Worm (Caenorhabditis elegans) whole organism, mixed stage, embryonic: ENCODE data around the gene C16C8.26.

Source experiments
- M03D4.4 ChIP-seq: sonication (generic microtip); optimal IDR thresholded peaks from 2 replicates; lab custom pipeline; 2017; ENCODE audit warnings: mild to moderate bottlenecking, missing genetic modification characterization, missing compliant biosample characterization
- bed-3 ChIP-seq: fragments of 200-800 bp; sonication (Bioruptor generic); optimal IDR thresholded peaks from 3 replicates; lab custom pipeline; 2018; ENCODE audit warnings: mild to moderate bottlenecking, missing genetic modification characterization, moderate library complexity, missing compliant biosample characterization
- blmp-1 ChIP-seq: fragments of 150-350 bp; optimal IDR thresholded peaks from 2 replicates; lab custom pipeline; 2014; ENCODE audit warnings: missing biosample characterization, missing genetic modification characterization
- ceh-39 ChIP-seq: fragments of 150-350 bp; optimal IDR thresholded peaks from 2 replicates; lab custom pipeline; 2014; ENCODE audit warnings: missing biosample characterization, missing genetic modification characterization
- ceh-43 ChIP-seq: fragments of 200-800 bp; sonication (Bioruptor generic); optimal IDR thresholded peaks from 2 replicates; lab custom pipeline; 2018; ENCODE audit warnings: mild to moderate bottlenecking, missing genetic modification characterization, moderate library complexity, missing compliant biosample characterization
- ceh-83 ChIP-seq: fragments of 200-800 bp; sonication (Bioruptor generic); optimal IDR thresholded peaks from 2 replicates; lab custom pipeline; 2018; ENCODE audit warnings: mild to moderate bottlenecking, missing genetic modification characterization, missing compliant biosample characterization
- ces-1 ChIP-seq: fragments of 150-350 bp; optimal IDR thresholded peaks from 2 replicates; lab custom pipeline; 2014; ENCODE audit warnings: missing biosample characterization, missing genetic modification reagents, missing genetic modification characterization
- cnd-1 ChIP-seq: fragments of 200-800 bp; sonication (Bioruptor generic); optimal IDR thresholded peaks from 2 replicates; lab custom pipeline; 2018; ENCODE audit warnings: mild to moderate bottlenecking, missing genetic modification characterization, missing compliant biosample characterization
- drap-1 ChIP-seq: fragments of 200-800 bp; sonication (Bioruptor generic); optimal IDR thresholded peaks from 3 replicates; lab custom pipeline; 2018; ENCODE audit warnings: mild to moderate bottlenecking, missing genetic modification characterization, missing compliant biosample characterization
- elt-1 ChIP-seq: sonication (generic microtip); optimal IDR thresholded peaks from 2 replicates; lab custom pipeline; 2017; ENCODE audit warnings: missing genetic modification characterization, mild to moderate bottlenecking, missing compliant biosample characterization, antibody characterized with exemption, moderate library complexity, borderline replicate concordance; ENCODE audit not compliant: insufficient read depth
- elt-3 ChIP-seq: fragments of 150-350 bp; optimal IDR thresholded peaks from 2 replicates; lab custom pipeline; 2014; ENCODE audit warnings: missing biosample characterization, missing genetic modification characterization
- flh-1 ChIP-seq: fragments of 200-800 bp; sonication (Bioruptor generic); optimal IDR thresholded peaks from 2 replicates; lab custom pipeline; 2018; ENCODE audit warnings: mild to moderate bottlenecking, missing genetic modification characterization, moderate library complexity, missing compliant biosample characterization
- ham-2 ChIP-seq: fragments of 200-800 bp; sonication (Bioruptor generic); optimal IDR thresholded peaks from 2 replicates; lab custom pipeline; 2018; ENCODE audit warnings: mild to moderate bottlenecking, missing genetic modification characterization, missing compliant biosample characterization
- hlh-1 ChIP-seq: fragments of 150-350 bp; optimal IDR thresholded peaks from 2 replicates; lab custom pipeline; 2014; ENCODE audit warnings: missing biosample characterization, missing genetic modification reagents, missing genetic modification characterization
- lin-13 ChIP-seq: fragments of 150-350 bp; optimal IDR thresholded peaks from 2 replicates; lab custom pipeline; 2014; ENCODE audit warnings: missing biosample characterization, missing genetic modification characterization
- lin-32 ChIP-seq: fragments of 200-800 bp; sonication (Bioruptor generic); optimal IDR thresholded peaks from 2 replicates; lab custom pipeline; 2018; ENCODE audit warnings: mild to moderate bottlenecking, missing genetic modification characterization, missing compliant biosample characterization
- lsy-2 ChIP-seq: fragments of 150-350 bp; optimal IDR thresholded peaks from 2 replicates; lab custom pipeline; 2014; ENCODE audit warnings: missing biosample characterization, missing genetic modification characterization
- mab-5 ChIP-seq: fragments of 150-350 bp; optimal IDR thresholded peaks from 2 replicates; lab custom pipeline; 2014; ENCODE audit warnings: missing biosample characterization, missing genetic modification characterization
- mep-1 ChIP-seq: fragments of 150-350 bp; optimal IDR thresholded peaks from 2 replicates; lab custom pipeline; 2017; ENCODE audit warnings: missing biosample characterization, missing genetic modification reagents, missing genetic modification characterization, inconsistent platforms
- mls-2 ChIP-seq: sonication (generic microtip); optimal IDR thresholded peaks from 2 replicates; lab custom pipeline; 2016; ENCODE audit warnings: mild to moderate bottlenecking, missing genetic modification characterization, moderate library complexity, missing compliant biosample characterization
- nhr-12 ChIP-seq: fragments of 150-350 bp; optimal IDR thresholded peaks from 2 replicates; lab custom pipeline; 2014; ENCODE audit warnings: missing biosample characterization, missing genetic modification characterization
- nhr-2 ChIP-seq: fragments of 150-350 bp; optimal IDR thresholded peaks from 2 replicates; lab custom pipeline; 2014; ENCODE audit warnings: missing biosample characterization, missing genetic modification characterization
- nhr-237 ChIP-seq: fragments of 150-350 bp; optimal IDR thresholded peaks from 2 replicates; lab custom pipeline; 2014; ENCODE audit warnings: missing biosample characterization, missing genetic modification characterization
- nhr-28 ChIP-seq: fragments of 150-350 bp; optimal IDR thresholded peaks from 2 replicates; lab custom pipeline; 2014; ENCODE audit warnings: missing biosample characterization, missing genetic modification characterization
- nhr-76 ChIP-seq: sonication (generic microtip); optimal IDR thresholded peaks from 2 replicates; lab custom pipeline; 2017; ENCODE audit warnings: missing biosample characterization, missing genetic modification characterization
- pha-4 ChIP-seq: fragments of 150-350 bp; optimal IDR thresholded peaks from 2 replicates; lab custom pipeline; 2018; ENCODE audit warnings: missing biosample characterization, missing genetic modification reagents, missing genetic modification characterization
- sem-2 ChIP-seq: fragments of 200-800 bp; sonication (Bioruptor generic); optimal IDR thresholded peaks from 2 replicates; lab custom pipeline; 2018; ENCODE audit warnings: mild to moderate bottlenecking, missing genetic modification characterization, missing compliant biosample characterization
- snpc-4 ChIP-seq: fragments of 150-350 bp; optimal IDR thresholded peaks from 2 replicates; lab custom pipeline; 2014; ENCODE audit warnings: missing biosample characterization, missing genetic modification characterization
- sptf-1 ChIP-seq: sonication (generic microtip); optimal IDR thresholded peaks from 2 replicates; lab custom pipeline; 2017; ENCODE audit warnings: mild to moderate bottlenecking, missing genetic modification characterization, moderate library complexity, missing compliant biosample characterization
- tbx-8 ChIP-seq: fragments of 200-800 bp; sonication (Bioruptor generic); optimal IDR thresholded peaks from 2 replicates; lab custom pipeline; 2018; ENCODE audit warnings: mild to moderate bottlenecking, missing genetic modification characterization, moderate library complexity, missing compliant biosample characterization
- unc-120 ChIP-seq: sonication (generic microtip); optimal IDR thresholded peaks from 2 replicates; lab custom pipeline; 2017; ENCODE audit warnings: missing genetic modification characterization, missing compliant biosample characterization; ENCODE audit not compliant: poor library complexity, severe bottlenecking
- unc-39 ChIP-seq: fragments of 150-350 bp; optimal IDR thresholded peaks from 2 replicates; lab custom pipeline; 2014; ENCODE audit warnings: missing biosample characterization, missing genetic modification characterization
- unc-62 ChIP-seq: fragments of 150-350 bp; optimal IDR thresholded peaks from 2 replicates; lab custom pipeline; 2014; ENCODE audit warnings: missing biosample characterization, missing genetic modification reagents, missing genetic modification characterization
- zip-8 ChIP-seq: fragments of 150-350 bp; optimal IDR thresholded peaks from 2 replicates; lab custom pipeline; 2014; ENCODE audit warnings: missing biosample characterization, missing genetic modification characterization
- ztf-11 ChIP-seq: fragments of 150-350 bp; optimal IDR thresholded peaks from 2 replicates; lab custom pipeline; 2014; ENCODE audit warnings: missing biosample characterization, missing genetic modification characterization

The C16C8.26 gene

DNA sequence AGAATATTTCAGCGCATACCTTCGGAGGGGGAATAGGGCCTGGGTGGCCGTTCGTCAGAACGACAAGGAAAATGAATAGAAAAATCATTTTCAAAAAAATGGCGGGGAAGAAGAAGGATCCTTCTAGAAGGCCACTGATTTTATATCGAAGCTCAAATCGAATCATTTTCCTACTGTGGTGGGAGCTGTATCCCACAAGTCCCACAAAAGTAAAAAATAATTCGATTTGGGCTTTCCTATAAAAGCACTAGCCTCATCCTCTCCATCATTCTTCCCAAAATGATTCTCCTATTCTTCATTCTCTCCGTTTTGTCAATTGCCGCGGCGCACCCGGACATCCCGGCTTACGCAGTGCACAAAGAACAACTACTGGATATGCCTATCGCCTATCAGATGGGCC is at the start of gene C16C8.26, which contains the start of gene C16C8.19:
TSS of gene C16C8.26 (minus strand) at position 101 of the 400 bp plus-strand sequence.
TSS of gene C16C8.19 (plus strand) at position 279 of the 400 bp plus-strand sequence.
- TF ChIP-seq hlh-1 (no peak), ztf-11 (no peak), nhr-2 (tag; lab: Kevin White, UChicago) (no peak), ceh-83 (GFP tag; lab: Kevin White, UChicago) (no peak), zip-8 (no peak), nhr-28 (tag; lab: Kevin White, UChicago) (no peak), lin-13 (tag; lab: Kevin White, UChicago) (no peak), bed-3 (GFP tag; lab: Kevin White, UChicago) (no peak), nhr-12 (tag; lab: Kevin White, UChicago) (no peak), blmp-1 (no peak), cnd-1 (no peak), sptf-1 (no peak), mab-5 (tag; lab: Kevin White, UChicago) (no peak), unc-39 (tag; lab: Kevin White, UChicago) (no peak), unc-62 (GFP tag; lab: Kevin White, UChicago) (no peak), mep-1 (no peak)

DNA sequence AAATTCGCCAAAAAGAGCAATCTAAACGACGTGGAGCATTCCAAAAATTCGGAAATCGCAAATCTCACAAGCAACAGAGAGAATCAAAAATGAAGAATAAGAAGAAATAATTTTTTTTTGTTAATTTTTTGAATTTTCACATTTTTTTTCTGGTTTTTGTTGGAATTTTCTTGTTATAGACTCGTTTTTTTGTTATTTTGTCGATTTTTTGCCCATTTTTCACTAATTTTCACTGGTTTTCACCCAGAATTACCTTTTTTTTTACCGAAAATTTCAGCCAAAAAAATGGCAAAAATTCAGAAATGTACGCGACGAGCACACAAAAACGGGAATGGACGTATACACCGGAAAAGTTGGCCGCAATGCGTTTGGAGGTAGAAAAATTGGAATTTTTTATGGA is 46.6 kb upstream of the C16C8.26 start, which contains the start of gene cyh-1:
TSS of gene cyh-1 (plus strand) at position 301 of the 400 bp plus-strand sequence.
- TF ChIP-seq mls-2 (tag; lab: Kevin White, UChicago) (no peak), blmp-1 (no peak), nhr-76 (tag; lab: Kevin White, UChicago) (no peak), ham-2 (GFP tag; lab: Kevin White, UChicago) (no peak), tbx-8 (GFP tag; lab: Kevin White, UChicago) (no peak), flh-1 (no peak), ceh-83 (GFP tag; lab: Kevin White, UChicago) (no peak), unc-39 (tag; lab: Kevin White, UChicago) (no peak), ces-1 (no peak), nhr-237 (no peak), nhr-2 (tag; lab: Kevin White, UChicago) (no peak), sptf-1 (no peak), ztf-11 (no peak), nhr-12 (tag; lab: Kevin White, UChicago) (no peak)

DNA sequence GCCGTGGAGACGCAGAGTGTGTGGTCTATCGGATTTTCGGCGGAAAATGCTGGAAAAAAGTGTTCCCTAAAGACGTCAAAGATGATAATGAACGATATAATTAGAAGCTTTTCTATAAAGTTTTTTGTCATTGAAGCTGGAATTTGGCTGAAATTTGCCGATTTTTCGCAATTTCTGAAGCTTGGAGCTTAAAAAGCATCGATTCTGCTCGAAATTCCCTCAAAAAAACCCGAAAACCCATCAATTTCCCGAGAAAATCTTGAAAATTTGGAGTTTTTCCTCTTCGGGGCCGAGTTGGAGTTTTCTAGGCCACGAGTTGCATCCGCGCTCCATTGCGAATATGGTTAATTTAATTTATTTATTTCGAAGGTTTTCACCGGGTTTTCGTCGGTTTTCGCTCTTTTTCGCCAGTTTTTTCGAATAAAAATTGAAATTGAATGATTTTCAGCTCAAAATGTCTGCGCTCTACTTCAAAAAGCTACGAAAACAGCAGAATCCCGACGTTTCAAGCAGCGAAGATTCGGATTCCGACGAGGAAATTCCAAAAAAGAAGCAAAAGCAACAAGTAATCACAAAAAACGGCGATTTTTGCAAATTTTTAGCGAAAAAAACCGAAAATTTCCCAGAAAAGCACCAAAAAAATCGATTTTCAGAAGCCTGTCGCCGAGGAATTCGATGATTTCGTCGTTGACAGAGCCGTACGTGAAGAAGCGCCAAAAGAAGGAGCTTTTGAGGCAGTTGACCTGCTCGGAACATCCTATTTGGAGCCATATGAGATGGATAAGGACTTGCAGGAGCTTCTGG is 44.6 kb upstream of the C16C8.26 start, which contains the start of the genes col-71 and Y49F6B.2:
TSS of gene col-71 (minus strand) at position 51 of the 804 bp plus-strand sequence.
TSS of gene Y49F6B.2 (plus strand) at position 449 of the 804 bp plus-strand sequence.
- TF ChIP-seq blmp-1: no peak
- peak; percentile 46 for TF ChIP-seq nhr-237
- TF ChIP-seq zip-8: no peak
- TF ChIP-seq lin-32 (GFP tag; lab: Kevin White, UChicago): no peak
- TF ChIP-seq ceh-43 (GFP tag; lab: Kevin White, UChicago): peak; percentile 5
- no peak for TF ChIP-seq ham-2 (GFP tag; lab: Kevin White, UChicago)
- no peak for TF ChIP-seq flh-1
- peak; percentile 73 for TF ChIP-seq lin-13 (tag; lab: Kevin White, UChicago)
- TF ChIP-seq mab-5 (tag; lab: Kevin White, UChicago): peak; percentile 65
- TF ChIP-seq tbx-8 (GFP tag; lab: Kevin White, UChicago): peak; percentile 21
- TF ChIP-seq nhr-12 (tag; lab: Kevin White, UChicago): no peak
- TF ChIP-seq pha-4 (tag; lab: Kevin White, UChicago): peak; percentile 46
- peak; percentile 53 for TF ChIP-seq mls-2 (tag; lab: Kevin White, UChicago)
- TF ChIP-seq hlh-1: no peak
- peak; percentile 51 for TF ChIP-seq lsy-2 (tag; lab: Kevin White, UChicago)
- no peak for TF ChIP-seq nhr-28 (tag; lab: Kevin White, UChicago)
- no peak for TF ChIP-seq ztf-11
- TF ChIP-seq drap-1: no peak
- peak; percentile 5 for TF ChIP-seq ceh-39 (tag; lab: Kevin White, UChicago)
- TF ChIP-seq cnd-1: peak; percentile 48
- TF ChIP-seq nhr-2 (tag; lab: Kevin White, UChicago): no peak
- peak; percentile 25 for TF ChIP-seq unc-120 (tag; lab: Kevin White, UChicago)
- TF ChIP-seq bed-3 (GFP tag; lab: Kevin White, UChicago): peak; percentile 9
- TF ChIP-seq mep-1: peak; percentile 58
- TF ChIP-seq unc-39 (tag; lab: Kevin White, UChicago): no peak
- no peak for TF ChIP-seq M03D4.4
- no peak for TF ChIP-seq elt-3
- TF ChIP-seq elt-1 (tag; lab: Kevin White, UChicago): no peak
- TF ChIP-seq sem-2 (GFP tag; lab: Kevin White, UChicago): no peak
- TF ChIP-seq ces-1: peak; percentile 99
- no peak for TF ChIP-seq snpc-4 (tag; lab: Kevin White, UChicago)
- TF ChIP-seq ceh-83 (GFP tag; lab: Kevin White, UChicago): no peak
- TF ChIP-seq nhr-76 (tag; lab: Kevin White, UChicago): no peak
- TF ChIP-seq sptf-1: peak; percentile 68
- no peak for TF ChIP-seq unc-62 (GFP tag; lab: Kevin White, UChicago)
